Worm (Caenorhabditis elegans) whole organism, young adult: ENCODE results near the gene col-166.

ENCODE experiments used
- lin-35 ChIP-seq, 3 experiments: fragments of 150-350 bp in 2 of 3; sonication (generic microtip) in 1 of 3; optimal IDR thresholded peaks; 2 replicates each; lab custom pipeline; 2014 to 2018; ENCODE audit warnings: missing biosample characterization in 3 of 3, missing genetic modification characterization in 3 of 3, missing genetic modification reagents in 3 of 3
- snpc-1.3 ChIP-seq: sonication (generic microtip); optimal IDR thresholded peaks from 2 replicates; lab custom pipeline; 2017; ENCODE audit warnings: missing genetic modification characterization, mild to moderate bottlenecking, missing compliant biosample characterization, antibody characterized with exemption, moderate library complexity, missing genotype, missing genetic modification reagents; ENCODE audit not compliant: insufficient read depth

ce11 chrX:6271718-6272117 lies 8.1 kb upstream of the col-166 start, which contains the start of gene lro-1:
- no peak for TF ChIP-seq snpc-1.3 (tag; lab: Kevin White, UChicago)
- TF ChIP-seq lin-35 (GFP tag; optimal IDR thresholded peaks at IDR 0.05; lab: Kevin White, UChicago), result no peak
